Worm (Caenorhabditis elegans): ENCODE data around the gene popl-7.

popl-7 gene

ce11 chrIV:13392230-13392629 lies 21.7 kb downstream of the popl-7 start:
- TF ChIP-seq syd-9 (tag; optimal IDR thresholded peaks at IDR 0.05) (no peak), ceh-14 (tag; optimal IDR thresholded peaks at IDR 0.05) (no peak), F13H6.1 (tag; optimal IDR thresholded peaks at IDR 0.05) (no peak), che-1 (tag; optimal IDR thresholded peaks at IDR 0.05) (no peak), npax-4 (tag; optimal IDR thresholded peaks at IDR 0.05) (no peak), ceh-24 (tag; optimal IDR thresholded peaks at IDR 0.05) (no peak)

- TF ChIP-seq ceh-48 (tag; optimal IDR thresholded peaks at IDR 0.05) = no peak
- TF ChIP-seq pag-3 (tag; optimal IDR thresholded peaks at IDR 0.05; ENCODE audit: borderline replicate concordance) = no peak
- peak; percentile 22 for TF ChIP-seq dve-1 (tag; optimal IDR thresholded peaks at IDR 0.05)
- peak; percentile 58 for TF ChIP-seq elt-2 (tag; optimal IDR thresholded peaks at IDR 0.05)
- peak; percentile 3 for TF ChIP-seq hlh-30 (tag; optimal IDR thresholded peaks at IDR 0.05; ENCODE audit: insufficient read depth)
- no peak for TF ChIP-seq rnt-1 (tag; optimal IDR thresholded peaks at IDR 0.05)
Observed at ce11 chrIV:13393246-13393716, 22.8 kb downstream of the popl-7 start.

DNA sequence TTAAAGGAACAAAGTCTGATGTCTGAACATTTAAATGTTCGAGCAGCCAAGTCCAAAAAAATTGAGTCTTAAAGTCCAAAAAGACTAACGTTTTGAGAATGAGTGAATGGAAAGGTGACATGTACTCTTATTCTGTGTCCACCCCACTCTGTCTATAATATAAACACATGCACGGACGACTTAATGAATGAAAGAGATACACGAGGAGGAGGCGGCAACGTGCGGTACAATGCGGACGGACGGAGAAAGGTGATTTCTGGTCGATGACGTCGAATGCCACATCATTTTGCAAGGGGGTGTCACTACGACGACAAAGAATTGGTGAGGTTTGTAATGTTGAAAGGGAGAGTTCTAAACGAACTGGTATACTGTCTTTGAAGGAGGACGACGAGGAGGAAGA lies 24.2 kb downstream of the popl-7 start:
- TF ChIP-seq nhr-11 (tag; optimal IDR thresholded peaks at IDR 0.05) = no peak
- TF ChIP-seq ttx-3 (tag; optimal IDR thresholded peaks at IDR 0.05) = no peak
- TF ChIP-seq unc-55 (GFP tag; optimal IDR thresholded peaks at IDR 0.05) = peak; percentile 17
- TF ChIP-seq dmd-4 (tag; optimal IDR thresholded peaks at IDR 0.05; ENCODE audit: borderline replicate concordance) = no peak

DNA sequence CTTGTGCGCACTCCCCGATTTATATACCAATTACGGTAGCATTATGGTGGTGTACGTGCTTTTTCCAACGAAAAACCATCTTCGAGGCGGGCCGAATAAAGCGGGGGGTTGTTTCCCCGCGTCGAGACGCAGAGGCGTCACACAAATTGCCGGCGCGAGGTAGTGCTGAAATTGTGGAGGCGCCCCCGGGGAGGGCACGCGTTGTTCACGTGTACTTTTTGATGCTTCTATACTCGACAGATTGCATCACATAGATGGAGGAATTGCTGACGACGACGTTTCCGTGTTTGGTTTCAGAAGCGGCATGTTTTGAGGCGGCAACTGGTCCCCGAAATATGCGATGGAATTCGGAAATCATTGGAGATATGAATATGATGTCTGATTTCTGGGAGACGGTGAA lies 24.8 kb downstream of the popl-7 start:
- TF ChIP-seq dve-1 (tag; optimal IDR thresholded peaks at IDR 0.05) (peak; percentile 48), zip-5 (tag; optimal IDR thresholded peaks at IDR 0.05) (no peak), pha-4 (tag; optimal IDR thresholded peaks at IDR 0.05) (no peak), ceh-9 (tag; optimal IDR thresholded peaks at IDR 0.05) (peak; percentile 30), gmeb-2 (tag; optimal IDR thresholded peaks at IDR 0.05) (no peak), rnt-1 (tag; optimal IDR thresholded peaks at IDR 0.05) (peak; percentile 16), sox-4 (tag; optimal IDR thresholded peaks at IDR 0.05) (no peak), ceh-14 (tag; optimal IDR thresholded peaks at IDR 0.05) (no peak), hlh-15 (tag; optimal IDR thresholded peaks at IDR 0.05) (no peak), ref-2 (tag; optimal IDR thresholded peaks at IDR 0.05) (peak; percentile 2), ceh-18 (tag; optimal IDR thresholded peaks at IDR 0.05) (peak; percentile 82), ahr-1 (tag; optimal IDR thresholded peaks at IDR 0.05) (no peak), ceh-22 (tag; optimal IDR thresholded peaks at IDR 0.05) (no peak), tbx-2 (tag; optimal IDR thresholded peaks at IDR 0.05) (no peak), ets-4 (tag; optimal IDR thresholded peaks at IDR 0.05) (no peak), hlh-30 (tag; optimal IDR thresholded peaks at IDR 0.05; ENCODE audit: insufficient read depth) (peak; percentile 37), nfya-1 (tag; optimal IDR thresholded peaks at IDR 0.05) (peak; percentile 45), dmd-4 (tag; optimal IDR thresholded peaks at IDR 0.05; ENCODE audit: borderline replicate concordance) (no peak), ceh-30 (tag; optimal IDR thresholded peaks at IDR 0.05) (no peak), nhr-232 (tag; optimal IDR thresholded peaks at IDR 0.05) (no peak), ztf-16 (tag; optimal IDR thresholded peaks at IDR 0.05) (peak; percentile 5), fkh-10 (GFP tag; optimal IDR thresholded peaks at IDR 0.05) (no peak), syd-9 (tag; optimal IDR thresholded peaks at IDR 0.05) (no peak), unc-42 (tag; optimal IDR thresholded peaks at IDR 0.05) (peak; percentile 67), fax-1 (tag; optimal IDR thresholded peaks at IDR 0.05) (peak; percentile 17), che-1 (tag; optimal IDR thresholded peaks at IDR 0.05) (no peak), elt-2 (tag; optimal IDR thresholded peaks at IDR 0.05) (no peak), unc-55 (GFP tag; optimal IDR thresholded peaks at IDR 0.05) (peak; percentile 58), ceh-31 (tag; optimal IDR thresholded peaks at IDR 0.05) (peak; percentile 54), lim-6 (tag; optimal IDR thresholded peaks at IDR 0.05) (no peak), hlh-8 (tag; optimal IDR thresholded peaks at IDR 0.05) (no peak), ttx-3 (tag; optimal IDR thresholded peaks at IDR 0.05) (no peak), pat-9 (tag; optimal IDR thresholded peaks at IDR 0.05) (no peak), ceh-34 (tag; optimal IDR thresholded peaks at IDR 0.05) (no peak), K09A11.1 (tag; optimal IDR thresholded peaks at IDR 0.05; ENCODE audit: insufficient read depth) (no peak), pag-3 (tag; optimal IDR thresholded peaks at IDR 0.05; ENCODE audit: borderline replicate concordance) (no peak), sdc-2 (tag; optimal IDR thresholded peaks at IDR 0.05) (no peak), pros-1 (tag; optimal IDR thresholded peaks at IDR 0.05) (peak; percentile 6), odd-2 (tag; optimal IDR thresholded peaks at IDR 0.05) (no peak), ceh-24 (tag; optimal IDR thresholded peaks at IDR 0.05) (no peak), K02D7.2 (tag; optimal IDR thresholded peaks at IDR 0.05) (no peak), pax-1 (tag; optimal IDR thresholded peaks at IDR 0.05) (no peak)
